Worm (Caenorhabditis elegans): ENCODE measurements around the gene dhs-23.

ce11 chrV:15367770-15368169 lies 13.2 kb upstream of the dhs-23 start:
- TF ChIP-seq pha-4 (tag; optimal IDR thresholded peaks at IDR 0.05) (no peak), bed-1 (GFP tag; IDR thresholded peaks at IDR 0.05) (no peak), cebp-1 (GFP tag; IDR thresholded peaks at IDR 0.05) (no peak), cebp-1 (tag; optimal IDR thresholded peaks at IDR 0.05) (no peak), aptf-2 (GFP tag; conservative IDR thresholded peaks at IDR 0.05) (no peak), ztf-26 (tag; optimal IDR thresholded peaks at IDR 0.05) (no peak)
